Worm (Caenorhabditis elegans): Measurements from ENCODE around the gene nspc-20.

- no peak for TF ChIP-seq snpc-4 (tag; optimal IDR thresholded peaks at IDR 0.05)
- TF ChIP-seq ces-1 (GFP tag; optimal IDR thresholded peaks at IDR 0.05): no peak
- no peak for TF ChIP-seq mep-1 (tag; optimal IDR thresholded peaks at IDR 0.05)
- no peak for TF ChIP-seq lin-13 (tag; optimal IDR thresholded peaks at IDR 0.05)
- TF ChIP-seq ceh-39 (tag; optimal IDR thresholded peaks at IDR 0.05): no peak
- no peak for TF ChIP-seq elt-1 (tag; optimal IDR thresholded peaks at IDR 0.05; ENCODE audit: borderline replicate concordance, insufficient read depth)
- no peak for TF ChIP-seq pha-4 (tag; optimal IDR thresholded peaks at IDR 0.05)
- no peak for TF ChIP-seq ztf-11 (tag; optimal IDR thresholded peaks at IDR 0.05)
- no peak for TF ChIP-seq ham-2 (GFP tag; optimal IDR thresholded peaks at IDR 0.05)
Observed at ce11 chrX:14512817-14513216, 17.2 kb downstream of the nspc-20 start, which contains the start of gene fbxa-141.
